Fruit fly (Drosophila melanogaster) whole organism, prepupa: ENCODE results near the gene Mipp1.

Experiments used
- Blimp-1 ChIP-seq: fragments of 200-800 bp; sonication (Bioruptor generic); optimal IDR thresholded peaks from 3 replicates; lab custom pipeline; 2017; ENCODE audit warnings: missing biosample characterization, missing genetic modification characterization, mild to moderate bottlenecking, moderate library complexity, missing genetic modification reagents
- CG10669 ChIP-seq: fragments of 200-800 bp; sonication (Bioruptor generic); optimal IDR thresholded peaks from 3 replicates; lab custom pipeline; 2018; ENCODE audit warnings: missing biosample characterization, mild to moderate bottlenecking, missing genetic modification characterization, moderate library complexity
- CG11294 ChIP-seq: fragments of 200-800 bp; sonication (Bioruptor generic); IDR thresholded peaks from 2 replicates; pipeline ENCODE4 v1.3.6; 2022; ENCODE audit warnings: missing biosample characterization, missing genetic modification characterization
- CG11762 ChIP-seq: fragments of 200-800 bp; sonication (Bioruptor generic); optimal IDR thresholded peaks from 3 replicates; lab custom pipeline; 2016; ENCODE audit warnings: missing biosample characterization, missing genetic modification characterization; ENCODE audit not compliant: insufficient read depth
- CG11902 ChIP-seq: fragments of 200-800 bp; sonication (Bioruptor generic); optimal IDR thresholded peaks from 3 replicates; lab custom pipeline; 2016; ENCODE audit warnings: missing biosample characterization, missing genetic modification characterization
- CG1621 ChIP-seq: fragments of 200-800 bp; sonication (Bioruptor generic); optimal IDR thresholded peaks from 3 replicates; lab custom pipeline; 2018; ENCODE audit warnings: missing biosample characterization, mild to moderate bottlenecking, missing genetic modification characterization
- CG16779 ChIP-seq: fragments of 200-800 bp; sonication (Bioruptor generic); optimal IDR thresholded peaks from 3 replicates; lab custom pipeline; 2017; ENCODE audit warnings: missing biosample characterization, mild to moderate bottlenecking, missing genetic modification characterization
- CG31627 ChIP-seq: fragments of 200-800 bp; sonication (Bioruptor generic); optimal IDR thresholded peaks from 3 replicates; lab custom pipeline; 2016; ENCODE audit warnings: missing biosample characterization, missing genetic modification characterization
- CG32006 ChIP-seq: fragments of 200-800 bp; sonication (Bioruptor generic); optimal IDR thresholded peaks from 3 replicates; lab custom pipeline; 2017; ENCODE audit warnings: missing biosample characterization, mild to moderate bottlenecking, missing genetic modification characterization
- CG34406 ChIP-seq: fragments of 200-800 bp; sonication (Bioruptor generic); optimal IDR thresholded peaks from 3 replicates; lab custom pipeline; 2016; ENCODE audit warnings: missing biosample characterization, missing genetic modification characterization
- CG3919 ChIP-seq: fragments of 200-800 bp; sonication (Bioruptor generic); optimal IDR thresholded peaks from 3 replicates; lab custom pipeline; 2016; ENCODE audit warnings: missing biosample characterization, missing genetic modification characterization
- CG4318 ChIP-seq: fragments of 200-800 bp; sonication (Bioruptor generic); optimal IDR thresholded peaks from 3 replicates; lab custom pipeline; 2017; ENCODE audit warnings: missing biosample characterization, mild to moderate bottlenecking, missing genetic modification characterization
- CG6276 ChIP-seq: fragments of 200-800 bp; sonication (Bioruptor generic); optimal IDR thresholded peaks from 2 replicates; lab custom pipeline; 2017; ENCODE audit warnings: missing biosample characterization, mild to moderate bottlenecking, missing genetic modification characterization
- CG6808 ChIP-seq: fragments of 200-800 bp; sonication (Bioruptor generic); optimal IDR thresholded peaks from 3 replicates; lab custom pipeline; 2017; ENCODE audit warnings: missing biosample characterization, missing genetic modification characterization, mild to moderate bottlenecking, moderate library complexity, missing genetic modification reagents
- CG7368 ChIP-seq: fragments of 200-800 bp; sonication (Bioruptor generic); optimal IDR thresholded peaks from 3 replicates; lab custom pipeline; 2016; ENCODE audit warnings: missing biosample characterization, missing genetic modification characterization
- CG8119 ChIP-seq: fragments of 200-800 bp; sonication (Bioruptor generic); IDR thresholded peaks from 3 replicates; pipeline ENCODE4 v1.3.6; 2022; ENCODE audit warnings: missing biosample characterization, missing genetic modification characterization
- CG8319 ChIP-seq: fragments of 200-800 bp; sonication (Bioruptor generic); optimal IDR thresholded peaks from 3 replicates; lab custom pipeline; 2016; ENCODE audit warnings: missing biosample characterization, missing genetic modification characterization
- CG8632 ChIP-seq: fragments of 200-800 bp; sonication (Bioruptor generic); optimal IDR thresholded peaks from 3 replicates; lab custom pipeline; 2016; ENCODE audit warnings: missing biosample characterization, missing genetic modification characterization
- CG9139 ChIP-seq: fragments of 200-800 bp; sonication (Bioruptor generic); optimal IDR thresholded peaks from 3 replicates; lab custom pipeline; 2017; ENCODE audit warnings: missing biosample characterization, mild to moderate bottlenecking, missing genetic modification characterization
- Eip75B ChIP-seq: fragments of 200-800 bp; sonication (Bioruptor generic); optimal IDR thresholded peaks from 3 replicates; lab custom pipeline; 2016; ENCODE audit warnings: missing biosample characterization, missing genetic modification characterization
- Eip78C ChIP-seq: fragments of 200-800 bp; sonication (Bioruptor generic); peaks from one replicate; lab custom pipeline; 2016; ENCODE audit warnings: missing biosample characterization, missing genetic modification characterization
- Ets21C ChIP-seq: fragments of 200-800 bp; sonication (Bioruptor generic); optimal IDR thresholded peaks from 3 replicates; lab custom pipeline; 2016; ENCODE audit warnings: missing biosample characterization, missing genetic modification characterization
- Ets96B ChIP-seq: fragments of 200-800 bp; optimal IDR thresholded peaks from 2 replicates; lab custom pipeline; 2019; ENCODE audit warnings: missing biosample characterization, mild to moderate bottlenecking, missing genetic modification characterization, moderate library complexity
- Gug ChIP-seq: fragments of 200-800 bp; sonication (Bioruptor generic); IDR thresholded peaks from 2 replicates; pipeline ENCODE4 v1.3.6; 2022; ENCODE audit warnings: missing biosample characterization, missing genetic modification characterization
- Hr38 ChIP-seq: sonication (Bioruptor generic); optimal IDR thresholded peaks from 2 replicates; lab custom pipeline; 2016; ENCODE audit warnings: missing biosample characterization, missing genetic modification characterization
- Hr39 ChIP-seq: fragments of 200-800 bp; sonication (Bioruptor generic); optimal IDR thresholded peaks from 2 replicates; lab custom pipeline; 2016; ENCODE audit warnings: missing biosample characterization, missing genetic modification characterization
- Hr4 ChIP-seq: fragments of 200-800 bp; sonication (Bioruptor generic); optimal IDR thresholded peaks from 3 replicates; lab custom pipeline; 2016; ENCODE audit warnings: missing biosample characterization, missing genetic modification characterization
- Lpt ChIP-seq: fragments of 200-800 bp; sonication (Bioruptor generic); optimal IDR thresholded peaks from 3 replicates; lab custom pipeline; 2016; ENCODE audit warnings: missing biosample characterization, missing genetic modification characterization
- Met ChIP-seq: fragments of 200-800 bp; sonication (Bioruptor generic); optimal IDR thresholded peaks from 3 replicates; lab custom pipeline; 2016; ENCODE audit warnings: missing biosample characterization, missing genetic modification characterization
- OdsH ChIP-seq: fragments of 200-800 bp; sonication (Bioruptor generic); optimal IDR thresholded peaks from 3 replicates; lab custom pipeline; 2016; ENCODE audit warnings: missing biosample characterization, missing genetic modification characterization
- Sox102F ChIP-seq: fragments of 200-800 bp; sonication (Bioruptor generic); optimal IDR thresholded peaks from 2 replicates; lab custom pipeline; 2016; ENCODE audit warnings: missing biosample characterization, mild to moderate bottlenecking, missing genetic modification characterization
- Sox14 ChIP-seq: fragments of 200-800 bp; sonication (Bioruptor generic); optimal IDR thresholded peaks from 3 replicates; lab custom pipeline; 2016; ENCODE audit warnings: missing biosample characterization, missing genetic modification characterization
- Sox15 ChIP-seq: fragments of 200-800 bp; sonication (Bioruptor generic); optimal IDR thresholded peaks from 3 replicates; lab custom pipeline; 2016; ENCODE audit warnings: missing biosample characterization, missing genetic modification characterization
- achi ChIP-seq: fragments of 200-800 bp; sonication (Bioruptor generic); optimal IDR thresholded peaks from 3 replicates; lab custom pipeline; 2016; ENCODE audit warnings: missing biosample characterization, missing genetic modification characterization
- acj6 ChIP-seq: fragments of 200-800 bp; sonication (Bioruptor generic); optimal IDR thresholded peaks from 3 replicates; lab custom pipeline; 2016; ENCODE audit warnings: missing biosample characterization, missing genetic modification characterization
- dac ChIP-seq: fragments of 200-800 bp; sonication (Bioruptor generic); optimal IDR thresholded peaks from 2 replicates; lab custom pipeline; 2017; ENCODE audit warnings: missing biosample characterization, mild to moderate bottlenecking, missing genetic modification characterization
- eg ChIP-seq: fragments of 200-800 bp; sonication (Bioruptor generic); IDR thresholded peaks from 3 replicates; pipeline ENCODE4 v1.3.6; 2022; ENCODE audit warnings: missing biosample characterization, missing genetic modification characterization
- fd59A ChIP-seq: fragments of 200-800 bp; sonication (Bioruptor generic); optimal IDR thresholded peaks from 2 replicates; lab custom pipeline; 2017; ENCODE audit warnings: missing biosample characterization, mild to moderate bottlenecking, missing genetic modification characterization, missing genetic modification reagents
- fd85E ChIP-seq: fragments of 200-800 bp; sonication (Bioruptor generic); optimal IDR thresholded peaks from 3 replicates; lab custom pipeline; 2016; ENCODE audit warnings: missing biosample characterization, missing genetic modification characterization
- fkh ChIP-seq: fragments of 200-800 bp; sonication (Bioruptor generic); optimal IDR thresholded peaks from 3 replicates; lab custom pipeline; 2017; ENCODE audit warnings: missing biosample characterization, mild to moderate bottlenecking, missing genetic modification characterization, moderate library complexity
- lz ChIP-seq: fragments of 200-800 bp; sonication (Bioruptor generic); optimal IDR thresholded peaks from 3 replicates; lab custom pipeline; 2016; ENCODE audit warnings: missing biosample characterization, missing genetic modification characterization
- net ChIP-seq: fragments of 200-800 bp; sonication (Bioruptor generic); optimal IDR thresholded peaks from 3 replicates; lab custom pipeline; 2016; ENCODE audit warnings: missing biosample characterization, missing genetic modification characterization
- pdm3 ChIP-seq: fragments of 200-800 bp; sonication (Bioruptor generic); optimal IDR thresholded peaks from 3 replicates; lab custom pipeline; 2016; ENCODE audit warnings: missing biosample characterization, missing genetic modification characterization
- spab ChIP-seq: fragments of 200-800 bp; sonication (Bioruptor generic); optimal IDR thresholded peaks from 2 replicates; lab custom pipeline; 2017; ENCODE audit warnings: missing biosample characterization, mild to moderate bottlenecking, missing genetic modification characterization, missing genetic modification reagents
- ss ChIP-seq, 2 experiments: fragments of 200-800 bp; sonication (Bioruptor generic); optimal IDR thresholded peaks; 2 replicates in 1 of 2; 3 replicates in 1 of 2; lab custom pipeline; 2017 to 2018; ENCODE audit warnings: mild to moderate bottlenecking in 2 of 2, missing biosample characterization in 2 of 2, missing genetic modification characterization in 2 of 2, moderate library complexity in 1 of 2
- svp ChIP-seq: fragments of 200-800 bp; sonication (Bioruptor generic); peaks from one replicate; lab custom pipeline; 2016; ENCODE audit warnings: missing biosample characterization, missing genetic modification characterization
- topi ChIP-seq: fragments of 200-800 bp; sonication (Bioruptor generic); optimal IDR thresholded peaks from 3 replicates; lab custom pipeline; 2016; ENCODE audit warnings: missing biosample characterization, missing genetic modification characterization

The Mipp1 gene

DNA sequence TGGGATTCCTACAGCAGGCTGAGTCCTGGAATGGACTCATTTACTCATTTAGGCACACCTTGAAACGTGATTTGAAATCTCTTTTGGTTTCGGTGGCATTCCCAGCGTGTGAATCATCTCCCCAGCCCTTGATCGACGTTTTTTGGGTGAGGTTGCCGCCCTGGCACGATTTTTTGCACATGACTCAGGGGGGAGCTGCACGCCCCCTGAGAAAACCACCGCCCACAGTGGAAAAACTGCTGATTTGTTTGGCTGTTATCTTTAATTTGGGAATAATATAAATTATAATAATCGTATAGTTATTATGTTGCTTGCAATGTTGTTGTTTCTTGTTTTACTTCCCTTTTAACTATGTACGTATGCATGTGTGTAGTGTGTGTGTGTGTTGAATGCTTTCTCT lies 39.8 kb upstream of the Mipp1 start (continued):
- TF ChIP-seq CG11902 (GFP tag; lab: Kevin White, UChicago) (no peak), CG11294 (no peak), achi (GFP tag; lab: Kevin White, UChicago) (no peak), CG11762 (no peak), acj6 (GFP tag; lab: Kevin White, UChicago) (peak; percentile 2), CG10669 (GFP tag; lab: Kevin White, UChicago) (no peak), CG4318 (no peak), fkh (GFP tag; lab: Kevin White, UChicago) (no peak), spab (GFP tag; lab: Kevin White, UChicago) (no peak), svp (peak; percentile 79), fd85E (GFP tag; lab: Kevin White, UChicago) (no peak), CG8119 (GFP tag; lab: Robert Waterston, UW) (no peak), dac (GFP tag; lab: Kevin White, UChicago) (no peak), CG1621 (tag; lab: Kevin White, UChicago) (no peak), Lpt (no peak), Eip78C (GFP tag; lab: Kevin White, UChicago) (peak; percentile 53), Eip75B (no peak), Sox14 (peak; percentile 34), Sox102F (GFP tag; lab: Kevin White, UChicago) (peak; percentile 21), Gug (no peak), Hr39 (GFP tag; lab: Kevin White, UChicago) (no peak), CG8319 (no peak), fd59A (GFP tag; lab: Kevin White, UChicago) (no peak), CG8632 (no peak), CG3919 (GFP tag; lab: Kevin White, UChicago) (no peak), Ets21C (GFP tag; lab: Kevin White, UChicago) (no peak), eg (GFP tag; lab: Robert Waterston, UW) (no peak)

DNA sequence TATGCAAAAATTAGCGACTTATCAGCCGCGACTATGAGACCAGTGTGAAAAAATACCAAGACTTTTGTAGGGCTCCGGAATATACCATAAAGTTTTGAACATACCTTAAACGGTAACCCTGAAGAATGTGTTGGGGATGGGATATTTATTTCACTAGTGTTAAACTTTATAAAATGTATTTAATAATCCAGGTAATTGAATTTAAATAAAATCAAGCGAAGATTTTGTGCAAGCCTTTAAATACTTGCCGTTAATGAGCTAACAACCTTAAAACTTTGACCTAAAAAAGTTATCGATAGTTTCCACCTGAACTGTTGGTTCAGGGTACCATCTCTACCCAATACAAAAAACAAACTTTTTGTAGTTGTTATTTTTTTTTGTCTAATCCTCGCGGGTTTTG lies 39.0 kb upstream of the Mipp1 start, which contains the start of gene CG4101:
TSS of gene CG4101 (plus strand) at position 335 of the 400 bp plus-strand sequence.
- TF ChIP-seq spab (GFP tag; lab: Kevin White, UChicago) (peak; percentile 46), ss (GFP tag; optimal IDR thresholded peaks at IDR 0.05; lab: Kevin White, UChicago) (peak; percentile 54 to 74), Hr39 (GFP tag; lab: Kevin White, UChicago) (peak; percentile 87), CG3919 (GFP tag; lab: Kevin White, UChicago) (peak; percentile 79), Sox15 (GFP tag; lab: Kevin White, UChicago) (peak; percentile 59), lz (GFP tag; lab: Kevin White, UChicago) (peak; percentile 85), Hr4 (peak; percentile 81), CG8319 (peak; percentile 53), Ets21C (GFP tag; lab: Kevin White, UChicago) (peak; percentile 78), achi (GFP tag; lab: Kevin White, UChicago) (peak; percentile 76), svp (peak; percentile 93), Gug (peak; percentile 74), CG32006 (GFP tag; lab: Kevin White, UChicago) (peak; percentile 71), pdm3 (GFP tag; lab: Kevin White, UChicago) (peak; percentile 86), CG11902 (GFP tag; lab: Kevin White, UChicago) (peak; percentile 49), CG34406 (GFP tag; lab: Kevin White, UChicago) (peak; percentile 80), Sox102F (GFP tag; lab: Kevin White, UChicago) (peak; percentile 81), CG31627 (GFP tag; lab: Kevin White, UChicago) (peak; percentile 89), Ets96B (tag; lab: Kevin White, UChicago) (peak; percentile 71), fd59A (GFP tag; lab: Kevin White, UChicago) (peak; percentile 42), Lpt (peak; percentile 31), net (GFP tag; lab: Kevin White, UChicago) (peak; percentile 62), CG8119 (GFP tag; lab: Robert Waterston, UW) (peak; percentile 65; the same call in 2 of the 3 replicates), Hr38 (GFP tag; lab: Kevin White, UChicago) (no peak), CG10669 (GFP tag; lab: Kevin White, UChicago) (peak; percentile 69), Blimp-1 (GFP tag; lab: Kevin White, UChicago) (peak; percentile 33), CG6808 (peak; percentile 56), CG16779 (tag; lab: Kevin White, UChicago) (no peak), fd85E (GFP tag; lab: Kevin White, UChicago) (peak; percentile 10), Met (GFP tag; lab: Kevin White, UChicago) (peak; percentile 79), Eip75B (peak; percentile 76), CG4318 (no peak), CG6276 (GFP tag; lab: Kevin White, UChicago) (no peak), topi (GFP tag; lab: Kevin White, UChicago) (peak; percentile 74), CG11762 (peak; percentile 66), CG9139 (GFP tag; lab: Kevin White, UChicago) (peak; percentile 16), eg (GFP tag; lab: Robert Waterston, UW) (peak; percentile 84), OdsH (GFP tag; lab: Kevin White, UChicago) (peak; percentile 84), CG11294 (peak; percentile 61; the same call in 1 of the 2 replicates), Sox14 (peak; percentile 85), CG7368 (GFP tag; lab: Kevin White, UChicago) (peak; percentile 53)
